Worm (Caenorhabditis elegans) whole organism, L4 larva: ENCODE measurements around the gene skih-2.

Experiments
- F49E8.2 ChIP-seq: sonication (generic microtip); optimal IDR thresholded peaks from 2 replicates; lab custom pipeline; 2016; ENCODE audit warnings: missing compliant biosample characterization, mild to moderate bottlenecking, missing genetic modification characterization, borderline replicate concordance
- Y48G9A.11 ChIP-seq: fragments of 200-800 bp; sonication (Bioruptor generic); IDR thresholded peaks from 2 replicates; pipeline ENCODE4 v1.3.6; 2022; ENCODE audit warnings: missing genetic modification reagents, missing genetic modification characterization, missing compliant biosample characterization
- ZK337.2 ChIP-seq: fragments of 200-800 bp; sonication (Bioruptor generic); IDR thresholded peaks from 2 replicates; pipeline ENCODE4 v1.3.6; 2022; ENCODE audit warnings: missing genetic modification reagents, missing genetic modification characterization, missing compliant biosample characterization
- aha-1 ChIP-seq: fragments of 150-350 bp; peaks from one replicate; lab custom pipeline; 2014; ENCODE audit warnings: missing biosample characterization, missing genetic modification characterization
- aly-2 ChIP-seq: sonication (generic microtip); optimal IDR thresholded peaks from 2 replicates; lab custom pipeline; 2018; ENCODE audit warnings: missing biosample characterization, missing genetic modification characterization
- ceh-20 ChIP-seq: fragments of 200-800 bp; sonication (Bioruptor generic); IDR thresholded peaks from 2 replicates; pipeline ENCODE4 v1.3.6; 2022; ENCODE audit warnings: missing genetic modification reagents, missing genetic modification characterization, missing compliant biosample characterization
- ceh-28 ChIP-seq: fragments of 150-350 bp; optimal IDR thresholded peaks from 2 replicates; lab custom pipeline; 2014; ENCODE audit warnings: missing biosample characterization, missing genetic modification reagents, missing genetic modification characterization
- ceh-44 ChIP-seq: fragments of 200-800 bp; sonication (Bioruptor generic); IDR thresholded peaks from 2 replicates; pipeline ENCODE4 v1.3.6; 2022; ENCODE audit warnings: missing genetic modification reagents, missing genetic modification characterization, missing compliant biosample characterization
- ceh-82 ChIP-seq: sonication (generic microtip); optimal IDR thresholded peaks from 2 replicates; lab custom pipeline; 2017; ENCODE audit warnings: missing biosample characterization, missing genetic modification characterization
- daf-12 ChIP-seq: fragments of 150-350 bp; optimal IDR thresholded peaks from 2 replicates; lab custom pipeline; 2014; ENCODE audit warnings: missing biosample characterization, missing genetic modification reagents, missing genetic modification characterization
- daf-16 ChIP-seq, 3 experiments: sonication (generic microtip); optimal IDR thresholded peaks; 2 replicates each; lab custom pipeline; 2016 to 2017; ENCODE audit warnings: missing genetic modification characterization in 3 of 3, missing genetic modification reagents in 3 of 3, mild to moderate bottlenecking in 2 of 3, missing compliant biosample characterization in 2 of 3, missing biosample characterization in 1 of 3, moderate library complexity in 1 of 3
- daf-19 ChIP-seq: fragments of 200-800 bp; sonication (Bioruptor generic); conservative IDR thresholded peaks from 2 replicates; pipeline ENCODE4 v1.3.6; 2022; ENCODE audit warnings: missing genetic modification characterization, missing compliant biosample characterization
- dmd-6 ChIP-seq: fragments of 200-800 bp; sonication (Bioruptor generic); IDR thresholded peaks from 2 replicates; pipeline ENCODE4 v1.3.6; 2022; ENCODE audit warnings: missing genetic modification reagents, missing genetic modification characterization, missing compliant biosample characterization
- duxl-1 ChIP-seq: sonication (generic microtip); optimal IDR thresholded peaks from 2 replicates; lab custom pipeline; 2016; ENCODE audit warnings: mild to moderate bottlenecking, missing genetic modification characterization, moderate library complexity, missing compliant biosample characterization; ENCODE audit not compliant: poor library complexity
- fkh-10 ChIP-seq: fragments of 150-350 bp; optimal IDR thresholded peaks from 2 replicates; lab custom pipeline; 2014; ENCODE audit warnings: missing biosample characterization, missing genetic modification reagents, missing genetic modification characterization
- hlh-11 ChIP-seq: fragments of 200-800 bp; sonication (Bioruptor generic); optimal IDR thresholded peaks from 2 replicates; lab custom pipeline; 2018; ENCODE audit warnings: mild to moderate bottlenecking, missing genetic modification characterization, missing compliant biosample characterization
- hlh-30 ChIP-seq: sonication (generic microtip); optimal IDR thresholded peaks from 2 replicates; lab custom pipeline; 2017; ENCODE audit warnings: antibody characterized with exemption, mild to moderate bottlenecking, missing genetic modification characterization, missing compliant biosample characterization; ENCODE audit not compliant: insufficient read depth
- hmg-1.1 ChIP-seq: fragments of 200-800 bp; sonication (Bioruptor generic); IDR thresholded peaks from 2 replicates; pipeline ENCODE4 v1.3.6; 2022; ENCODE audit warnings: missing genetic modification reagents, missing genetic modification characterization, missing compliant biosample characterization
- lim-7 ChIP-seq: fragments of 200-800 bp; sonication (Bioruptor generic); IDR thresholded peaks from 2 replicates; pipeline ENCODE4 v1.3.6; 2022; ENCODE audit warnings: missing genetic modification characterization, missing compliant biosample characterization
- lin-13 ChIP-seq: fragments of 150-350 bp; optimal IDR thresholded peaks from 2 replicates; lab custom pipeline; 2014; ENCODE audit warnings: missing biosample characterization, missing genetic modification reagents, missing genetic modification characterization
- lin-15B ChIP-seq: fragments of 150-350 bp; sonication (generic microtip); optimal IDR thresholded peaks from 3 replicates; lab custom pipeline; 2014; ENCODE audit warnings: missing biosample characterization, missing genetic modification characterization
- lin-29 ChIP-seq: fragments of 200-800 bp; sonication (Bioruptor generic); IDR thresholded peaks from 2 replicates; pipeline ENCODE4 v1.3.6; 2022; ENCODE audit warnings: missing genetic modification reagents, missing genetic modification characterization, missing compliant biosample characterization
- lir-3 ChIP-seq: sonication (generic microtip); optimal IDR thresholded peaks from 2 replicates; lab custom pipeline; 2016; ENCODE audit warnings: mild to moderate bottlenecking, missing genetic modification characterization, missing compliant biosample characterization
- lsy-2 ChIP-seq, 2 experiments: fragments of 150-350 bp in 1 of 2; sonication (generic microtip) in 1 of 2; optimal IDR thresholded peaks; 2 replicates each; lab custom pipeline; 2014 to 2017; ENCODE audit warnings: missing biosample characterization in 2 of 2, missing genetic modification characterization in 2 of 2
- mdl-1 ChIP-seq, 2 experiments: fragments of 150-350 bp in 1 of 2; sonication (generic microtip) in 1 of 2; optimal IDR thresholded peaks; 2 replicates each; lab custom pipeline; 2014 to 2017; ENCODE audit warnings: missing biosample characterization in 2 of 2, missing genetic modification characterization in 2 of 2
- mep-1 ChIP-seq: fragments of 150-350 bp; sonication (generic microtip); optimal IDR thresholded peaks from 3 replicates; lab custom pipeline; 2014; ENCODE audit warnings: missing biosample characterization, missing genetic modification characterization
- mes-2 ChIP-seq: sonication (generic microtip); optimal IDR thresholded peaks from 2 replicates; lab custom pipeline; 2016; ENCODE audit warnings: missing genotype, mild to moderate bottlenecking, missing genetic modification characterization, missing compliant biosample characterization; ENCODE audit not compliant: poor library complexity, severe bottlenecking
- mxl-3 ChIP-seq: fragments of 200-800 bp; sonication (Bioruptor generic); optimal IDR thresholded peaks from 2 replicates; lab custom pipeline; 2018; ENCODE audit warnings: mild to moderate bottlenecking, missing genetic modification characterization, missing compliant biosample characterization
- nhr-102 ChIP-seq: sonication (generic microtip); optimal IDR thresholded peaks from 2 replicates; lab custom pipeline; 2016; ENCODE audit warnings: mild to moderate bottlenecking, missing genetic modification characterization, moderate library complexity, missing compliant biosample characterization
- nhr-25 ChIP-seq: sonication (generic microtip); optimal IDR thresholded peaks from 2 replicates; lab custom pipeline; 2017; ENCODE audit warnings: missing genetic modification characterization, mild to moderate bottlenecking, missing compliant biosample characterization, antibody characterized with exemption, moderate library complexity, borderline replicate concordance; ENCODE audit not compliant: insufficient read depth
- nhr-28 ChIP-seq: fragments of 150-350 bp; optimal IDR thresholded peaks from 2 replicates; lab custom pipeline; 2014; ENCODE audit warnings: missing biosample characterization, missing genetic modification characterization
- nhr-48 ChIP-seq: sonication (generic microtip); optimal IDR thresholded peaks from 2 replicates; lab custom pipeline; 2016; ENCODE audit warnings: mild to moderate bottlenecking, missing genetic modification characterization, missing compliant biosample characterization
- nhr-6 ChIP-seq: fragments of 150-350 bp; optimal IDR thresholded peaks from 2 replicates; lab custom pipeline; 2014; ENCODE audit warnings: missing biosample characterization, missing genetic modification characterization
- php-3 ChIP-seq: fragments of 200-800 bp; sonication (Bioruptor generic); IDR thresholded peaks from 2 replicates; pipeline ENCODE4 v1.3.6; 2022; ENCODE audit warnings: missing genetic modification reagents, missing genetic modification characterization, missing compliant biosample characterization
- pqm-1 ChIP-seq: sonication (generic microtip); optimal IDR thresholded peaks from 2 replicates; lab custom pipeline; 2017; ENCODE audit warnings: missing biosample characterization, missing genetic modification characterization
- rbr-2 ChIP-seq: sonication (generic microtip); optimal IDR thresholded peaks from 2 replicates; lab custom pipeline; 2016; ENCODE audit warnings: missing genotype, missing genetic modification characterization, missing compliant biosample characterization
- set-16 ChIP-seq: fragments of 200-800 bp; sonication (Bioruptor generic); IDR thresholded peaks from 2 replicates; pipeline ENCODE4 v1.3.6; 2022; ENCODE audit warnings: missing genetic modification reagents, missing genetic modification characterization, missing compliant biosample characterization
- skn-1 ChIP-seq: fragments of 150-350 bp; optimal IDR thresholded peaks from 2 replicates; lab custom pipeline; 2014; ENCODE audit warnings: missing biosample characterization, missing genetic modification characterization
- tag-97 ChIP-seq: fragments of 200-800 bp; sonication (Bioruptor generic); IDR thresholded peaks from 2 replicates; pipeline ENCODE4 v1.3.6; 2022; ENCODE audit warnings: missing genetic modification characterization, missing compliant biosample characterization
- unc-39 ChIP-seq: sonication (generic microtip); optimal IDR thresholded peaks from 2 replicates; lab custom pipeline; 2017; ENCODE audit warnings: missing biosample characterization, missing genetic modification characterization
- zfp-2 ChIP-seq: sonication (generic microtip); optimal IDR thresholded peaks from 2 replicates; lab custom pipeline; 2016; ENCODE audit warnings: mild to moderate bottlenecking, missing genetic modification characterization, missing compliant biosample characterization
- zfp-3 ChIP-seq: fragments of 200-800 bp; sonication (Bioruptor generic); conservative IDR thresholded peaks from 2 replicates; pipeline ENCODE4 v1.3.6; 2022; ENCODE audit warnings: missing genetic modification reagents, missing genetic modification characterization, missing compliant biosample characterization

Gene skih-2

ce11 chrIV:11125200-11125599 is 17.0 kb downstream of the skih-2 start:
- no peak for TF ChIP-seq unc-39
- TF ChIP-seq daf-19 (GFP tag; lab: Robert Waterston, UW) = no peak
- peak; percentile 66 for TF ChIP-seq mes-2
- TF ChIP-seq rbr-2 (tag; lab: Kevin White, UChicago) = peak; percentile 12
- peak; percentile 46 for TF ChIP-seq mep-1 (tag; lab: Kevin White, UChicago)
- peak; percentile 74 for TF ChIP-seq aha-1
- TF ChIP-seq daf-16 (GFP tag; optimal IDR thresholded peaks at IDR 0.05; lab: Kevin White, UChicago) = no peak
- peak; percentile 16 for TF ChIP-seq daf-16 (tag; optimal IDR thresholded peaks at IDR 0.05; lab: Kevin White, UChicago)
- TF ChIP-seq hmg-1.1 = peak; percentile 67
- peak; percentile 32 for TF ChIP-seq mxl-3 (GFP tag; lab: Kevin White, UChicago)
- TF ChIP-seq hlh-30 (tag; lab: Kevin White, UChicago) = no peak
- peak; percentile 39 for TF ChIP-seq hlh-11 (tag; lab: Kevin White, UChicago)
- TF ChIP-seq lsy-2 (tag; optimal IDR thresholded peaks at IDR 0.05; lab: Kevin White, UChicago) = peak in 1 of 2 experiments; percentile 70

- TF ChIP-seq daf-19 (GFP tag; lab: Robert Waterston, UW) (no peak), F49E8.2 (tag; lab: Kevin White, UChicago) (peak; percentile 3), pqm-1 (tag; lab: Kevin White, UChicago) (no peak), lim-7 (GFP tag; lab: Robert Waterston, UW) (no peak), ceh-28 (no peak), ceh-44 (GFP tag; lab: Robert Waterston, UW) (no peak)
Observed at ce11 chrIV:11124674-11125073, 17.5 kb downstream of the skih-2 start, which contains the start of gene spo-11. Gene spo-11, minus strand, starts transcription at chrIV:11124862.

- no peak for TF ChIP-seq mdl-1 (tag; optimal IDR thresholded peaks at IDR 0.05; lab: Kevin White, UChicago)
- TF ChIP-seq nhr-28 (tag; lab: Kevin White, UChicago) = peak; percentile 17
Observed at ce11 chrIV:11119972-11120562, 22.1 kb downstream of the skih-2 start.

ce11 chrIV:11118837-11119491 is 23.2 kb downstream of the skih-2 start, which contains the start of the genes imp-2 and enpl-1:
Gene imp-2, minus strand, starts transcription at chrIV:11118887.
Gene enpl-1, plus strand, starts transcription at chrIV:11119298.
- TF ChIP-seq lin-15B (no peak), php-3 (GFP tag; lab: Robert Waterston, UW) (peak; percentile 69; the same call in 1 of the 2 replicates), Y48G9A.11 (GFP tag; lab: Robert Waterston, UW) (no peak), tag-97 (GFP tag; lab: Robert Waterston, UW) (no peak), dmd-6 (GFP tag; lab: Robert Waterston, UW) (peak; percentile 88), lin-13 (GFP tag; lab: Kevin White, UChicago) (peak; percentile 83), daf-12 (tag; lab: Kevin White, UChicago) (no peak), ceh-20 (GFP tag; lab: Robert Waterston, UW) (peak; percentile 68; the same call in 1 of the 2 replicates), nhr-25 (tag; lab: Kevin White, UChicago) (peak; percentile 65), rbr-2 (tag; lab: Kevin White, UChicago) (peak; percentile 90), skn-1 (tag; lab: Kevin White, UChicago) (no peak), nhr-6 (tag; lab: Kevin White, UChicago) (peak; percentile 83), nhr-48 (tag; lab: Kevin White, UChicago) (peak; percentile 62), lsy-2 (tag; optimal IDR thresholded peaks at IDR 0.05; lab: Kevin White, UChicago) (peak; percentile 85 to 96), lir-3 (tag; lab: Kevin White, UChicago) (peak; percentile 2), nhr-102 (tag; lab: Kevin White, UChicago) (peak; percentile 82), fkh-10 (peak; percentile 85), zfp-3 (GFP tag; lab: Robert Waterston, UW) (0 out of 2 replicates have a peak, but pooled peaks have one; percentile 13), mdl-1 (tag; optimal IDR thresholded peaks at IDR 0.05; lab: Kevin White, UChicago) (peak; percentile 71 to 98), daf-19 (GFP tag; lab: Robert Waterston, UW) (no peak), zfp-2 (peak; percentile 16), ZK337.2 (no peak), duxl-1 (tag; lab: Kevin White, UChicago) (peak; percentile 53), set-16 (GFP tag; lab: Robert Waterston, UW) (peak; percentile 67), aly-2 (tag; lab: Kevin White, UChicago) (no peak), ceh-82 (no peak), lin-29 (GFP tag; lab: Robert Waterston, UW) (peak; percentile 52; the same call in 1 of the 2 replicates)
